Worm (Caenorhabditis elegans) whole organism, mixed stage, embryonic: Measurements from ENCODE around the gene cnp-3.
A peak's percentile ranks its signal among the peaks of the same experiment; 100 is the strongest.

Experiments used
- blmp-1 ChIP-seq: fragments of 150-350 bp; optimal IDR thresholded peaks from 2 replicates; lab custom pipeline; 2014; ENCODE audit warnings: missing biosample characterization, missing genetic modification characterization
- ceh-83 ChIP-seq: fragments of 200-800 bp; sonication (Bioruptor generic); optimal IDR thresholded peaks from 2 replicates; lab custom pipeline; 2018; ENCODE audit warnings: mild to moderate bottlenecking, missing genetic modification characterization, missing compliant biosample characterization
- ces-1 ChIP-seq: fragments of 150-350 bp; optimal IDR thresholded peaks from 2 replicates; lab custom pipeline; 2014; ENCODE audit warnings: missing biosample characterization, missing genetic modification reagents, missing genetic modification characterization
- elt-3 ChIP-seq: fragments of 150-350 bp; optimal IDR thresholded peaks from 2 replicates; lab custom pipeline; 2014; ENCODE audit warnings: missing biosample characterization, missing genetic modification characterization
- lsy-2 ChIP-seq: fragments of 150-350 bp; optimal IDR thresholded peaks from 2 replicates; lab custom pipeline; 2014; ENCODE audit warnings: missing biosample characterization, missing genetic modification characterization
- mep-1 ChIP-seq: fragments of 150-350 bp; optimal IDR thresholded peaks from 2 replicates; lab custom pipeline; 2017; ENCODE audit warnings: missing biosample characterization, missing genetic modification reagents, missing genetic modification characterization, inconsistent platforms
- nhr-12 ChIP-seq: fragments of 150-350 bp; optimal IDR thresholded peaks from 2 replicates; lab custom pipeline; 2014; ENCODE audit warnings: missing biosample characterization, missing genetic modification characterization
- nhr-237 ChIP-seq: fragments of 150-350 bp; optimal IDR thresholded peaks from 2 replicates; lab custom pipeline; 2014; ENCODE audit warnings: missing biosample characterization, missing genetic modification characterization
- snpc-4 ChIP-seq: fragments of 150-350 bp; optimal IDR thresholded peaks from 2 replicates; lab custom pipeline; 2014; ENCODE audit warnings: missing biosample characterization, missing genetic modification characterization
- sptf-1 ChIP-seq: sonication (generic microtip); optimal IDR thresholded peaks from 2 replicates; lab custom pipeline; 2017; ENCODE audit warnings: mild to moderate bottlenecking, missing genetic modification characterization, moderate library complexity, missing compliant biosample characterization
- tbx-8 ChIP-seq: fragments of 200-800 bp; sonication (Bioruptor generic); optimal IDR thresholded peaks from 2 replicates; lab custom pipeline; 2018; ENCODE audit warnings: mild to moderate bottlenecking, missing genetic modification characterization, moderate library complexity, missing compliant biosample characterization
- unc-62 ChIP-seq: fragments of 150-350 bp; optimal IDR thresholded peaks from 2 replicates; lab custom pipeline; 2014; ENCODE audit warnings: missing biosample characterization, missing genetic modification reagents, missing genetic modification characterization
- ztf-11 ChIP-seq: fragments of 150-350 bp; optimal IDR thresholded peaks from 2 replicates; lab custom pipeline; 2014; ENCODE audit warnings: missing biosample characterization, missing genetic modification characterization

- TF ChIP-seq ceh-83 (GFP tag; lab: Kevin White, UChicago) (no peak), ztf-11 (no peak), elt-3 (tag; lab: Kevin White, UChicago) (peak; percentile 21), ces-1 (GFP tag; lab: Kevin White, UChicago) (peak; percentile 69), nhr-12 (tag; lab: Kevin White, UChicago) (no peak), tbx-8 (GFP tag; lab: Kevin White, UChicago) (no peak), snpc-4 (tag; lab: Kevin White, UChicago) (no peak), sptf-1 (peak; percentile 53), mep-1 (tag; lab: Kevin White, UChicago) (peak; percentile 59), lsy-2 (peak; percentile 38), blmp-1 (no peak), unc-62 (GFP tag; lab: Kevin White, UChicago) (no peak), nhr-237 (tag; lab: Kevin White, UChicago) (peak; percentile 80)
Observed at ce11 chrX:17184363-17184762, 46.5 kb upstream of the cnp-3 start.
